Fruit fly (Drosophila melanogaster) whole organism, embryonic: ENCODE measurements around the gene Neurochondrin.

Experiments used
- Antp ChIP-seq: fragments of 200-800 bp; sonication (Bioruptor generic); optimal IDR thresholded peaks from 3 replicates; lab custom pipeline; 2016; ENCODE audit warnings: missing biosample characterization, missing genetic modification characterization
- Awh ChIP-seq: fragments of 200-800 bp; sonication (Bioruptor generic); IDR thresholded peaks from 2 replicates; pipeline ENCODE4, ENCODE4 v1.3.6; 2022; ENCODE audit warnings: missing biosample characterization, missing genetic modification characterization
- CG11093 ChIP-seq: fragments of 200-800 bp; sonication (Bioruptor generic); IDR thresholded peaks from 3 replicates; pipeline ENCODE4 v1.3.6; 2022; ENCODE audit warnings: missing biosample characterization, missing genetic modification characterization
- CG12104 ChIP-seq: fragments of 200-800 bp; sonication (Bioruptor generic); optimal IDR thresholded peaks from 3 replicates; lab custom pipeline; 2016; ENCODE audit warnings: missing biosample characterization, missing genetic modification characterization
- CG14667 ChIP-seq: fragments of 200-800 bp; sonication (Bioruptor generic); IDR thresholded peaks from 2 replicates; pipeline ENCODE4 v1.3.6; 2022; ENCODE audit warnings: missing biosample characterization, missing genetic modification characterization
- CG14860 ChIP-seq: fragments of 200-800 bp; sonication (Bioruptor generic); IDR thresholded peaks from 3 replicates; pipeline ENCODE4 v1.3.6; 2022; ENCODE audit warnings: missing biosample characterization, missing genetic modification characterization; ENCODE audit not compliant: partially characterized antibody
- CG15073 ChIP-seq: fragments of 200-800 bp; sonication (Bioruptor generic); optimal IDR thresholded peaks from 2 replicates; lab custom pipeline; 2016; ENCODE audit warnings: missing biosample characterization, missing genetic modification characterization
- CG1602 ChIP-seq: fragments of 200-800 bp; sonication (Bioruptor generic); optimal IDR thresholded peaks from 3 replicates; lab custom pipeline; 2016; ENCODE audit warnings: missing biosample characterization, missing genetic modification characterization
- CG17361 ChIP-seq: fragments of 200-800 bp; sonication (Bioruptor generic); IDR thresholded peaks from 3 replicates; pipeline ENCODE4 v1.3.6; 2022; ENCODE audit warnings: missing biosample characterization, missing genetic modification characterization
- CG2129 ChIP-seq: fragments of 200-800 bp; sonication (Bioruptor generic); IDR thresholded peaks from 2 replicates; pipeline ENCODE4 v1.3.6; 2022; ENCODE audit warnings: missing biosample characterization, missing genetic modification characterization; ENCODE audit not compliant: partially characterized antibody
- CG30020 ChIP-seq: fragments of 200-800 bp; optimal IDR thresholded peaks from 2 replicates; lab custom pipeline; 2019; ENCODE audit warnings: missing biosample characterization, mild to moderate bottlenecking, missing genetic modification characterization, moderate library complexity
- CG32532 ChIP-seq: fragments of 200-800 bp; sonication (Bioruptor generic); IDR thresholded peaks from 2 replicates; pipeline ENCODE4 v1.3.6; 2022; ENCODE audit warnings: missing biosample characterization, missing genetic modification characterization
- CG3281 ChIP-seq: fragments of 200-800 bp; sonication (Bioruptor generic); optimal IDR thresholded peaks from 3 replicates; lab custom pipeline; 2017; ENCODE audit warnings: missing biosample characterization, mild to moderate bottlenecking, missing genetic modification characterization
- CG33213 ChIP-seq: fragments of 200-800 bp; sonication (Bioruptor generic); optimal IDR thresholded peaks from 3 replicates; lab custom pipeline; 2016; ENCODE audit warnings: missing biosample characterization, missing genetic modification characterization
- CG3726 ChIP-seq: fragments of 200-800 bp; sonication (Bioruptor generic); IDR thresholded peaks from 3 replicates; pipeline ENCODE4, ENCODE4 v1.3.6; 2022; ENCODE audit warnings: missing biosample characterization, missing genetic modification characterization
- CG4282 ChIP-seq: fragments of 200-800 bp; sonication (Bioruptor generic); optimal IDR thresholded peaks from 2 replicates; lab custom pipeline; 2016; ENCODE audit warnings: missing biosample characterization, missing genetic modification characterization
- CG4730 ChIP-seq: fragments of 200-800 bp; sonication (Bioruptor generic); IDR thresholded peaks from 2 replicates; pipeline ENCODE4 v1.3.6; 2022; ENCODE audit warnings: missing biosample characterization, missing genetic modification characterization
- CG6683 ChIP-seq: fragments of 200-800 bp; sonication (Bioruptor generic); optimal IDR thresholded peaks from 2 replicates; lab custom pipeline; 2017; ENCODE audit warnings: missing biosample characterization, mild to moderate bottlenecking, missing genetic modification characterization, missing genetic modification reagents
- CG6791 ChIP-seq: fragments of 200-800 bp; sonication (Bioruptor generic); IDR thresholded peaks from 3 replicates; pipeline ENCODE4 v1.3.6; 2022; ENCODE audit warnings: missing biosample characterization, missing genetic modification characterization; ENCODE audit not compliant: partially characterized antibody
- CG6854 ChIP-seq: fragments of 200-800 bp; sonication (Bioruptor generic); optimal IDR thresholded peaks from 3 replicates; lab custom pipeline; 2017; ENCODE audit warnings: missing biosample characterization, mild to moderate bottlenecking, missing genetic modification characterization
- Dll ChIP-seq: fragments of 200-800 bp; sonication (Bioruptor generic); IDR thresholded peaks from 4 replicates; pipeline ENCODE4 v1.3.6; 2022; ENCODE audit warnings: missing biosample characterization, missing genetic modification characterization; ENCODE audit not compliant: partially characterized antibody
- Ets65A ChIP-seq: fragments of 200-800 bp; sonication (Bioruptor generic); peaks from one replicate; lab custom pipeline; 2016; ENCODE audit warnings: missing biosample characterization, missing genetic modification characterization
- Fer2 ChIP-seq: fragments of 200-800 bp; sonication (Bioruptor generic); optimal IDR thresholded peaks from 2 replicates; lab custom pipeline; 2018; ENCODE audit warnings: missing biosample characterization, mild to moderate bottlenecking, missing genetic modification characterization, moderate library complexity
- HHEX ChIP-seq: fragments of 200-800 bp; sonication (Bioruptor generic); optimal IDR thresholded peaks from 3 replicates; lab custom pipeline; 2017; ENCODE audit warnings: missing biosample characterization, mild to moderate bottlenecking, missing genetic modification characterization, missing genetic modification reagents
- Hr78 ChIP-seq, 2 experiments: fragments of 200-800 bp in 1 of 2; fragments of >200 bp in 1 of 2; sonication (Bioruptor generic) in 1 of 2; optimal IDR thresholded peaks; 2 replicates each; lab custom pipeline; 2017 to 2019; ENCODE audit warnings: missing biosample characterization in 2 of 2, missing genetic modification characterization in 2 of 2, mild to moderate bottlenecking in 1 of 2, moderate library complexity in 1 of 2
- Lim3 ChIP-seq: fragments of 200-800 bp; sonication (Bioruptor generic); IDR thresholded peaks from 2 replicates; pipeline ENCODE4 v1.3.6; 2022; ENCODE audit warnings: missing biosample characterization, missing genetic modification characterization
- NC2β ChIP-seq: fragments of 200-800 bp; sonication (Bioruptor generic); optimal IDR thresholded peaks from 2 replicates; lab custom pipeline; 2016; ENCODE audit warnings: missing biosample characterization, missing genetic modification characterization
- NK7.1 ChIP-seq: fragments of 200-800 bp; sonication (Bioruptor generic); optimal IDR thresholded peaks from 3 replicates; lab custom pipeline; 2016; ENCODE audit warnings: missing biosample characterization, missing genetic modification characterization
- Neu2 ChIP-seq: fragments of 200-800 bp; sonication (Bioruptor generic); optimal IDR thresholded peaks from 3 replicates; lab custom pipeline; 2016; ENCODE audit warnings: missing biosample characterization, missing genetic modification characterization, borderline replicate concordance
- Sin3A ChIP-seq: fragments of >200 bp; optimal IDR thresholded peaks from 2 replicates; lab custom pipeline; 2018
- br ChIP-seq: fragments of >200 bp; optimal IDR thresholded peaks from 2 replicates; lab custom pipeline; 2017
- cas ChIP-seq: fragments of 200-800 bp; sonication (Bioruptor generic); IDR thresholded peaks from 2 replicates; pipeline ENCODE4 v1.3.6; 2022; ENCODE audit warnings: missing biosample characterization, missing genetic modification characterization
- crc ChIP-seq: fragments of 200-800 bp; sonication (Bioruptor generic); optimal IDR thresholded peaks from 2 replicates; lab custom pipeline; 2016; ENCODE audit warnings: missing biosample characterization, missing genetic modification characterization
- croc ChIP-seq: fragments of 200-800 bp; sonication (Bioruptor generic); conservative IDR thresholded peaks from 3 replicates; pipeline ENCODE4 v1.3.6; 2022; ENCODE audit warnings: missing biosample characterization, missing genetic modification characterization
- cwo ChIP-seq: fragments of 200-800 bp; sonication (Bioruptor generic); optimal IDR thresholded peaks from 3 replicates; lab custom pipeline; 2017; ENCODE audit warnings: missing biosample characterization, missing genetic modification characterization, mild to moderate bottlenecking, moderate library complexity, missing genetic modification reagents
- dimm ChIP-seq: fragments of 200-800 bp; sonication (Bioruptor generic); IDR thresholded peaks from 2 replicates; pipeline ENCODE4 v1.3.6; 2022; ENCODE audit warnings: missing biosample characterization, missing genetic modification characterization
- ems ChIP-seq: fragments of 200-800 bp; sonication (Bioruptor generic); optimal IDR thresholded peaks from 3 replicates; lab custom pipeline; 2016; ENCODE audit warnings: missing biosample characterization, missing genetic modification characterization
- en ChIP-seq: fragments of 200-800 bp; sonication (Bioruptor generic); optimal IDR thresholded peaks from 2 replicates; lab custom pipeline; 2016; ENCODE audit warnings: missing biosample characterization, missing genetic modification characterization
- gro ChIP-seq: fragments of 200-800 bp; sonication (Bioruptor generic); optimal IDR thresholded peaks from 2 replicates; lab custom pipeline; 2016; ENCODE audit warnings: missing biosample characterization, missing genetic modification characterization
- kni ChIP-seq: fragments of 200-800 bp; sonication (Bioruptor generic); optimal IDR thresholded peaks from 3 replicates; lab custom pipeline; 2017; ENCODE audit warnings: mild to moderate bottlenecking, missing biosample characterization, missing genetic modification reagents, missing genetic modification characterization
- maf-S ChIP-seq: fragments of 200-800 bp; sonication (Bioruptor generic); optimal IDR thresholded peaks from 2 replicates; lab custom pipeline; 2016; ENCODE audit warnings: missing biosample characterization, missing genetic modification characterization
- odd ChIP-seq: fragments of 200-800 bp; sonication (Bioruptor generic); optimal IDR thresholded peaks from 2 replicates; lab custom pipeline; 2017; ENCODE audit warnings: missing biosample characterization, mild to moderate bottlenecking, missing genetic modification characterization
- pnt ChIP-seq: fragments of 200-800 bp; sonication (Bioruptor generic); optimal IDR thresholded peaks from 3 replicates; lab custom pipeline; 2016; ENCODE audit warnings: missing biosample characterization, missing genetic modification characterization
- salm ChIP-seq: fragments of 200-800 bp; sonication (Bioruptor generic); optimal IDR thresholded peaks from 2 replicates; lab custom pipeline; 2018; ENCODE audit warnings: missing biosample characterization, mild to moderate bottlenecking, missing genetic modification characterization
- scrt ChIP-seq: fragments of 200-800 bp; sonication (Bioruptor generic); optimal IDR thresholded peaks from 2 replicates; lab custom pipeline; 2018; ENCODE audit warnings: missing biosample characterization, mild to moderate bottlenecking, missing genetic modification characterization, moderate library complexity
- slp2 ChIP-seq: fragments of 200-800 bp; sonication (Bioruptor generic); optimal IDR thresholded peaks from 2 replicates; lab custom pipeline; 2016; ENCODE audit warnings: missing biosample characterization, missing genetic modification characterization
- tio ChIP-seq: fragments of 200-800 bp; sonication (Bioruptor generic); optimal IDR thresholded peaks from 2 replicates; lab custom pipeline; 2017; ENCODE audit warnings: missing biosample characterization, missing genetic modification characterization, inconsistent platforms
- tll ChIP-seq, 2 experiments: fragments of 200-800 bp in 1 of 2; fragments of >200 bp in 1 of 2; sonication (Bioruptor generic) in 1 of 2; optimal IDR thresholded peaks; 2 replicates each; lab custom pipeline; 2017 to 2019; ENCODE audit warnings: missing biosample characterization in 2 of 2, missing genetic modification characterization in 2 of 2, mild to moderate bottlenecking in 1 of 2, moderate library complexity in 1 of 2
- vvl ChIP-seq: fragments of 200-800 bp; sonication (Bioruptor generic); IDR thresholded peaks from 2 replicates; pipeline ENCODE4 v1.3.6; 2022; ENCODE audit warnings: missing biosample characterization, missing genetic modification characterization
- z ChIP-seq: fragments of 200-800 bp; sonication (Bioruptor generic); IDR thresholded peaks from 3 replicates; pipeline ENCODE4 v1.3.6; 2022; ENCODE audit warnings: missing biosample characterization, missing genetic modification characterization

The Neurochondrin gene

dm6 chr3R:6423984-6424602, 44.1 kb upstream of the Neurochondrin start (continued):
- TF ChIP-seq cwo (GFP tag; lab: Kevin White, UChicago) (peak; percentile 88), CG6791 (GFP tag; lab: Robert Waterston, UW) (no peak), CG17361 (GFP tag; lab: Robert Waterston, UW) (peak; percentile 91), CG30020 (tag; lab: Kevin White, UChicago) (peak; percentile 51), salm (tag; lab: Kevin White, UChicago) (peak; percentile 79), NK7.1 (peak; percentile 89), Antp (GFP tag; lab: Kevin White, UChicago) (peak; percentile 96), en (GFP tag; lab: Kevin White, UChicago) (peak; percentile 78), CG14667 (GFP tag; lab: Robert Waterston, UW) (peak; percentile 88), CG6683 (GFP tag; lab: Kevin White, UChicago) (peak; percentile 77), ems (GFP tag; lab: Kevin White, UChicago) (peak; percentile 90), crc (peak; percentile 90), CG11093 (GFP tag; lab: Robert Waterston, UW) (peak; percentile 82), CG4282 (GFP tag; lab: Kevin White, UChicago) (peak; percentile 81), CG3281 (peak; percentile 90), CG6854 (GFP tag; lab: Kevin White, UChicago) (peak; percentile 88), Neu2 (peak; percentile 80), Sin3A (lab: Kevin White, UChicago) (no peak), CG4730 (peak; percentile 85), Hr78 (GFP tag; optimal IDR thresholded peaks at IDR 0.05; lab: Kevin White, UChicago) (peak in 1 of 2 experiments; percentile 60), Lim3 (GFP tag; lab: Robert Waterston, UW) (peak; percentile 53; the same call in 1 of the 2 replicates), NC2β (GFP tag; lab: Kevin White, UChicago) (peak; percentile 85), vvl (GFP tag; lab: Robert Waterston, UW) (peak; percentile 95), CG3726 (GFP tag; lab: Robert Waterston, UW) (peak; percentile 84; the same call in 1 of the 3 replicates), CG14860 (GFP tag; lab: Robert Waterston, UW) (no peak), CG1602 (GFP tag; lab: Kevin White, UChicago) (peak; percentile 88), CG12104 (peak; percentile 70), br (lab: Kevin White, UChicago) (no peak), Fer2 (tag; lab: Kevin White, UChicago) (peak; percentile 70), odd (peak; percentile 87), z (GFP tag; lab: Robert Waterston, UW) (peak; percentile 68; the same call in 2 of the 3 replicates), Ets65A (peak; percentile 98), CG33213 (GFP tag; lab: Kevin White, UChicago) (peak; percentile 89), maf-S (GFP tag; lab: Kevin White, UChicago) (peak; percentile 86), pnt (GFP tag; lab: Kevin White, UChicago) (peak; percentile 93), CG32532 (GFP tag; lab: Robert Waterston, UW) (peak; percentile 89), croc (GFP tag; lab: Robert Waterston, UW) (peak; percentile 80), cas (GFP tag; lab: Robert Waterston, UW) (peak; percentile 72; the same call in 1 of the 2 replicates), CG15073 (GFP tag; lab: Kevin White, UChicago) (peak; percentile 52), Awh (GFP tag; lab: Robert Waterston, UW) (peak; percentile 90), slp2 (peak; percentile 87), gro (peak; percentile 96), HHEX (peak; percentile 90), tll (GFP tag; optimal IDR thresholded peaks at IDR 0.05; lab: Kevin White, UChicago) (peak; percentile 10 to 36), tio (GFP tag; lab: Kevin White, UChicago) (peak; percentile 79), Dll (peak; percentile 52; the same call in 1 of the 4 replicates), dimm (peak; percentile 85), CG2129 (GFP tag; lab: Robert Waterston, UW) (no peak), scrt (peak; percentile 86), kni (GFP tag; lab: Kevin White, UChicago) (peak; percentile 81)
